4 worm cellular contexts compared by ENCODE assay signal in genomic region chrV:2603056-2603455, ce11.
A peak's percentile ranks its signal among the peaks of the same experiment; 100 is the strongest.
TF ChIP-seq lines count a peak whose summit lies in the region.

Gene F53E10.6, minus strand, starts transcription at chrV:2603063.

TF ChIP-seq in whole organism, L2 larva, 48 proteins besides CTCF, POLR2A, EP300 and RAD21:
- TF ChIP-seq blmp-1 (tag; optimal IDR thresholded peaks at IDR 0.05; lab: Kevin White, UChicago; ENCODE audit: insufficient read depth) (no peak), Y55F3AM.14 (GFP tag; optimal IDR thresholded peaks at IDR 0.05; lab: Kevin White, UChicago) (no peak), ztf-4 (tag; optimal IDR thresholded peaks at IDR 0.05; lab: Kevin White, UChicago) (no peak), ceh-16 (tag; optimal IDR thresholded peaks at IDR 0.05; lab: Kevin White, UChicago) (no peak), gmeb-1 (tag; optimal IDR thresholded peaks at IDR 0.05; lab: Kevin White, UChicago) (peak; percentile 89), nhr-25 (tag; optimal IDR thresholded peaks at IDR 0.05; lab: Kevin White, UChicago) (no peak), lsy-2 (tag; optimal IDR thresholded peaks at IDR 0.05; lab: Kevin White, UChicago) (peak in 1 of 2 experiments; percentile 40), nhr-12 (tag; optimal IDR thresholded peaks at IDR 0.05; lab: Kevin White, UChicago) (no peak), nhr-77 (tag; optimal IDR thresholded peaks at IDR 0.05; lab: Kevin White, UChicago) (no peak), unc-55 (GFP tag; optimal IDR thresholded peaks at IDR 0.05; lab: Kevin White, UChicago) (peak; percentile 46), F13H6.1 (tag; optimal IDR thresholded peaks at IDR 0.05; lab: Kevin White, UChicago) (no peak), peb-1 (tag; optimal IDR thresholded peaks at IDR 0.05; lab: Kevin White, UChicago) (no peak), ztf-11 (tag; optimal IDR thresholded peaks at IDR 0.05; lab: Kevin White, UChicago) (no peak), sem-4 (tag; optimal IDR thresholded peaks at IDR 0.05; lab: Kevin White, UChicago) (no peak), C34F6.9 (tag; optimal IDR thresholded peaks at IDR 0.05; lab: Kevin White, UChicago) (peak; percentile 38), nhr-11 (tag; optimal IDR thresholded peaks at IDR 0.05; lab: Kevin White, UChicago) (no peak), mab-5 (tag; optimal IDR thresholded peaks at IDR 0.05; lab: Kevin White, UChicago) (no peak)

TF ChIP-seq in whole organism, L4 larva, 104 proteins besides CTCF, POLR2A, EP300 and RAD21:
- no peak for TF ChIP-seq Y5F2A.4 (GFP tag; optimal IDR thresholded peaks at IDR 0.05; lab: Kevin White, UChicago)
- TF ChIP-seq hif-1 (tag; optimal IDR thresholded peaks at IDR 0.05; lab: Kevin White, UChicago), result peak in 1 of 2 experiments; percentile 77
- no peak for TF ChIP-seq snpc-1.2 (GFP tag; IDR thresholded peaks at IDR 0.05; lab: Robert Waterston, UW)
- TF ChIP-seq unc-130 (GFP tag; optimal IDR thresholded peaks at IDR 0.05; lab: Kevin White, UChicago), result peak; percentile 72
- peak; percentile 53 for TF ChIP-seq lin-38 (GFP tag; IDR thresholded peaks at IDR 0.05; lab: Robert Waterston, UW)
- peak; percentile 84 for TF ChIP-seq dpl-1 (GFP tag; optimal IDR thresholded peaks at IDR 0.05; lab: Kevin White, UChicago)
- TF ChIP-seq unc-62 (GFP tag; optimal IDR thresholded peaks at IDR 0.05 in 1 of 2; lab: Kevin White, UChicago), result peak in 1 of 2 experiments; percentile 88
- TF ChIP-seq unc-62 (tag; optimal IDR thresholded peaks at IDR 0.05; lab: Kevin White, UChicago), result no peak
- 0 out of 2 replicates have a peak, but pooled peaks have one; percentile 17 for TF ChIP-seq Y48G9A.11 (GFP tag; IDR thresholded peaks at IDR 0.05; lab: Robert Waterston, UW)
- TF ChIP-seq mes-2 (tag; optimal IDR thresholded peaks at IDR 0.05; lab: Kevin White, UChicago; ENCODE audit: poor library complexity, severe bottlenecking), result peak; percentile 96
- no peak for TF ChIP-seq dmd-8 (GFP tag; IDR thresholded peaks at IDR 0.05; lab: Robert Waterston, UW)

TF ChIP-seq in whole organism, late embryonic, 69 proteins besides CTCF, POLR2A, EP300 and RAD21 (continues in another document):
- no peak for TF ChIP-seq ceh-9 (tag; optimal IDR thresholded peaks at IDR 0.05; lab: Kevin White, UChicago)
- peak; percentile 39 for TF ChIP-seq mec-3 (tag; optimal IDR thresholded peaks at IDR 0.05; lab: Kevin White, UChicago; ENCODE audit: borderline replicate concordance)
- no peak for TF ChIP-seq sox-2 (GFP tag; IDR thresholded peaks at IDR 0.05; lab: Robert Waterston, UW)
- TF ChIP-seq pha-4 (tag; optimal IDR thresholded peaks at IDR 0.05; lab: Kevin White, UChicago), result no peak
- no peak for TF ChIP-seq Y22D7AL.16 (tag; optimal IDR thresholded peaks at IDR 0.05; lab: Kevin White, UChicago)
- TF ChIP-seq pqm-1 (tag; optimal IDR thresholded peaks at IDR 0.05; lab: Kevin White, UChicago), result no peak
- no peak for TF ChIP-seq syd-9 (tag; optimal IDR thresholded peaks at IDR 0.05; lab: Kevin White, UChicago)
- TF ChIP-seq nfya-1 (tag; optimal IDR thresholded peaks at IDR 0.05; lab: Kevin White, UChicago), result no peak
- TF ChIP-seq pros-1 (tag; optimal IDR thresholded peaks at IDR 0.05; lab: Kevin White, UChicago), result no peak
- TF ChIP-seq tbx-2 (tag; optimal IDR thresholded peaks at IDR 0.05; lab: Kevin White, UChicago), result peak; percentile 63
- peak; percentile 19 for TF ChIP-seq ref-2 (tag; optimal IDR thresholded peaks at IDR 0.05; lab: Kevin White, UChicago)
- TF ChIP-seq hlh-15 (tag; optimal IDR thresholded peaks at IDR 0.05; lab: Kevin White, UChicago), result no peak
- TF ChIP-seq ceh-19 (GFP tag; optimal IDR thresholded peaks at IDR 0.05; lab: Kevin White, UChicago), result no peak
- TF ChIP-seq unc-42 (tag; optimal IDR thresholded peaks at IDR 0.05; lab: Kevin White, UChicago), result peak; percentile 24
- no peak for TF ChIP-seq pax-1 (tag; optimal IDR thresholded peaks at IDR 0.05; lab: Kevin White, UChicago)
- TF ChIP-seq ceh-31 (tag; optimal IDR thresholded peaks at IDR 0.05; lab: Kevin White, UChicago), result peak; percentile 88
- TF ChIP-seq elt-2 (tag; optimal IDR thresholded peaks at IDR 0.05; lab: Kevin White, UChicago), result peak; percentile 39
- no peak for TF ChIP-seq ceh-22 (tag; optimal IDR thresholded peaks at IDR 0.05; lab: Kevin White, UChicago)
- no peak for TF ChIP-seq lim-6 (tag; optimal IDR thresholded peaks at IDR 0.05; lab: Kevin White, UChicago)
- no peak for TF ChIP-seq ceh-24 (tag; optimal IDR thresholded peaks at IDR 0.05; lab: Kevin White, UChicago)
- no peak for TF ChIP-seq odd-2 (tag; optimal IDR thresholded peaks at IDR 0.05; lab: Kevin White, UChicago)
- no peak for TF ChIP-seq ahr-1 (tag; optimal IDR thresholded peaks at IDR 0.05; lab: Kevin White, UChicago)
- no peak for TF ChIP-seq hlh-30 (tag; optimal IDR thresholded peaks at IDR 0.05; lab: Kevin White, UChicago; ENCODE audit: insufficient read depth)
- peak; percentile 58 for TF ChIP-seq tbx-7 (tag; optimal IDR thresholded peaks at IDR 0.05; lab: Kevin White, UChicago)
- no peak for TF ChIP-seq ttx-3 (tag; optimal IDR thresholded peaks at IDR 0.05; lab: Kevin White, UChicago)
- no peak for TF ChIP-seq madf-2 (tag; optimal IDR thresholded peaks at IDR 0.05; lab: Kevin White, UChicago)
- TF ChIP-seq F13H6.1 (tag; optimal IDR thresholded peaks at IDR 0.05; lab: Kevin White, UChicago), result no peak
- TF ChIP-seq fkh-6 (tag; optimal IDR thresholded peaks at IDR 0.05; lab: Kevin White, UChicago), result no peak
- peak; percentile 63 for TF ChIP-seq zip-5 (tag; optimal IDR thresholded peaks at IDR 0.05; lab: Kevin White, UChicago)
- TF ChIP-seq eyg-1 (tag; optimal IDR thresholded peaks at IDR 0.05; lab: Kevin White, UChicago), result no peak
- TF ChIP-seq ceh-14 (tag; optimal IDR thresholded peaks at IDR 0.05; lab: Kevin White, UChicago), result no peak
- no peak for TF ChIP-seq hlh-6 (tag; optimal IDR thresholded peaks at IDR 0.05; lab: Kevin White, UChicago)
- TF ChIP-seq fax-1 (tag; optimal IDR thresholded peaks at IDR 0.05; lab: Kevin White, UChicago), result peak; percentile 22
- peak; percentile 76 for TF ChIP-seq ets-4 (tag; optimal IDR thresholded peaks at IDR 0.05; lab: Kevin White, UChicago)
- TF ChIP-seq K02D7.2 (tag; optimal IDR thresholded peaks at IDR 0.05; lab: Kevin White, UChicago), result no peak
- no peak for TF ChIP-seq dve-1 (tag; optimal IDR thresholded peaks at IDR 0.05; lab: Kevin White, UChicago)

TF ChIP-seq in whole organism, mixed stage, embryonic, 35 proteins besides CTCF, POLR2A, EP300 and RAD21:
- TF ChIP-seq ceh-83 (GFP tag; optimal IDR thresholded peaks at IDR 0.05; lab: Kevin White, UChicago) (no peak), zip-8 (tag; optimal IDR thresholded peaks at IDR 0.05; lab: Kevin White, UChicago) (no peak), ces-1 (GFP tag; optimal IDR thresholded peaks at IDR 0.05; lab: Kevin White, UChicago) (peak; percentile 6)
